Fruit fly (Drosophila melanogaster): ENCODE data around the gene IntS9.

Gene IntS9

DNA sequence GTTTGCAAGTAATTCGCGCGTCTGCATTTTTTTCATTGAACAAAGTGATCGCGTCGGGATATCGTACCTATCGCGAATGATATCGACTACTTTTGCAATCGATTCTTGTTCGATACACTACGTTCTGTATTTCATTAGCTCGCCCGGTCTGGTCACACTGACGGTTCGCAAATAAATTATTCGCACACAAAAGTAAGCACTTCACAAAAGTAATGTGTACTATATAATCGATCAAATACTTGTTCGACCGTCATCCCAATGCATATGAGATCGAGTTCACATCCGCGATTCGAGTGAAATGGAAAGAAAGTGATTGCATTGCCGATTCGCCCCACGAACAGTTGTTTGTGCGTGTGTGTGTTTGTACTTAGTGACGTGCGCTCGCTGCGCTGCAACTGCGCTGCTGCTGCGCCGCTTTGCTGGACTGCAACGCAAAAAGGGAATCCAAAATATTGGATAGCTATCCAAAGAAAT lies 15.1 kb downstream of the IntS9 start, which contains the start of the genes CG5235 and ClC-c:
Gene CG5235, minus strand, starts transcription at position 63 of the 474 bp plus-strand sequence.
Gene ClC-c, plus strand, starts transcription at position 125 of the 474 bp plus-strand sequence.
- TF ChIP-seq CG11617 (GFP tag; optimal IDR thresholded peaks at IDR 0.05): no peak
- TF ChIP-seq Mnt (GFP tag; optimal IDR thresholded peaks at IDR 0.05): peak; percentile 38
- TF ChIP-seq CG7101 (tag; optimal IDR thresholded peaks at IDR 0.05): peak; percentile 43
- peak; percentile 51 for TF ChIP-seq bab1 (GFP tag; optimal IDR thresholded peaks at IDR 0.05)
- TF ChIP-seq cic (GFP tag; optimal IDR thresholded peaks at IDR 0.05): peak; percentile 32
- no peak for TF ChIP-seq kay (GFP tag; ENCODE audit: borderline replicate concordance)
- TF ChIP-seq tj (GFP tag; optimal IDR thresholded peaks at IDR 0.05): peak; percentile 71
- peak; percentile 31 for TF ChIP-seq CG14711 (tag; optimal IDR thresholded peaks at IDR 0.05)

DNA sequence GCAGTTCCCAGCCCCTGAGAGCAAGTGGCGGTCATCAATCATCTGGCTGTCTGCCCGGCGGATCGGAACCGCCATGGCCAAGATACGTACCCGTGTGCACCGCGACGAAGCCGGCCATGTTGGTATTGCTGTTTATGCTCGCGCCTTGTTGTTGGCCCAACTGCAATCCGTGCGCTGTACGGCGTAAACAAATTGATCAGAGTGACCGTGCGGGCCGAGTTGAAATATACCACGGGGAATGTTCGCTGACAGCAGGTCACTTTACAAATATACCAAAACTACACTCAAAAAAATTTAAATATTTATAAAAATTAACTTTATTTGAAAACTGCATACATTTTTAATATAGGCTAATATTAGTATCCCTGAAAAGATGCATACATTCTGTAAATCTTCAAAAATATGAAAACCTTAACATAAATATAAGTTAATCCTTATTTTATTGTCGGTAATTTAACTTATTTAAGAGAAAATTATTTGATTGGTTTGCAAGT lies 18.1 kb downstream of the IntS9 start, which contains the start of gene Tasp1:
Gene Tasp1, minus strand, starts transcription at position 203 of the 494 bp plus-strand sequence.
- TF ChIP-seq kay (GFP tag; ENCODE audit: borderline replicate concordance): no peak
- TF ChIP-seq CG33017 (tag; optimal IDR thresholded peaks at IDR 0.05): peak; percentile 31
- peak; percentile 37 for TF ChIP-seq Mnt (GFP tag; optimal IDR thresholded peaks at IDR 0.05)
- TF ChIP-seq CG7045 (GFP tag; optimal IDR thresholded peaks at IDR 0.05): no peak
- TF ChIP-seq cnc (optimal IDR thresholded peaks at IDR 0.05): no peak
- TF ChIP-seq ovo (GFP tag; optimal IDR thresholded peaks at IDR 0.05): no peak
- peak; percentile 72 for TF ChIP-seq bab1 (GFP tag; optimal IDR thresholded peaks at IDR 0.05)
- no peak for TF ChIP-seq CG5204 (GFP tag; optimal IDR thresholded peaks at IDR 0.05)
- TF ChIP-seq CG7101 (tag; optimal IDR thresholded peaks at IDR 0.05): peak; percentile 59
- TF ChIP-seq Clk (GFP tag; optimal IDR thresholded peaks at IDR 0.05): no peak
- TF ChIP-seq CG14711 (tag; optimal IDR thresholded peaks at IDR 0.05): peak; percentile 44
- TF ChIP-seq Hr96 (GFP tag; optimal IDR thresholded peaks at IDR 0.05): no peak
- no peak for TF ChIP-seq CG12768 (GFP tag; optimal IDR thresholded peaks at IDR 0.05)
- no peak for TF ChIP-seq pad (GFP tag; optimal IDR thresholded peaks at IDR 0.05)
- TF ChIP-seq cic (GFP tag; optimal IDR thresholded peaks at IDR 0.05): no peak
- TF ChIP-seq tj (GFP tag; optimal IDR thresholded peaks at IDR 0.05): peak; percentile 13
- no peak for TF ChIP-seq toe (GFP tag; optimal IDR thresholded peaks at IDR 0.05)
- no peak for TF ChIP-seq CG1620 (GFP tag; optimal IDR thresholded peaks at IDR 0.05)
- TF ChIP-seq Crg-1 (GFP tag; optimal IDR thresholded peaks at IDR 0.05): no peak
- peak; percentile 22 for TF ChIP-seq CG11617 (GFP tag; optimal IDR thresholded peaks at IDR 0.05)

DNA sequence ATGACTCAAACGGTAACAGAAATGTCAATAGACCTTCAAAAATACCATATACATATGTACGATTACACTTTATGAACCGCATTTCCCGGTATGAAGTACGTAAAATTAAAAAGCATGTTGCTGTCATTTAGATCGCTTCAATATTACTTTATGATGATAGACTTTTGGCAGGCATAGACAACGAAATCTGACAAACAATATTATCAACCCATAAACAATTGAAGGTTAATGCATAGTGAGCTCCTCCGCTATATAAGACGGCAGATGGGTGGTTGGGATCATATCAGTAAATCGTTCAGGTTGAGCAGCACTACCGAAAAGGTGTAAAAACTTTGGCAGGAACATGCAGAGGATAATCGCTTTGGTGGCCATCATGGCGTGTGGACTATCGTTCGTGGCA lies 21.7 kb downstream of the IntS9 start, which contains the start of gene CG13075:
Gene CG13075, plus strand, starts transcription at position 301 of the 400 bp plus-strand sequence.
- no peak for TF ChIP-seq CG14711 (tag; optimal IDR thresholded peaks at IDR 0.05)
- TF ChIP-seq Hr96 (GFP tag; optimal IDR thresholded peaks at IDR 0.05): no peak
- no peak for TF ChIP-seq tj (GFP tag; optimal IDR thresholded peaks at IDR 0.05)
- no peak for TF ChIP-seq cnc (optimal IDR thresholded peaks at IDR 0.05)
- TF ChIP-seq CG7045 (GFP tag; optimal IDR thresholded peaks at IDR 0.05): no peak
- no peak for TF ChIP-seq CG1620 (GFP tag; optimal IDR thresholded peaks at IDR 0.05)
- no peak for TF ChIP-seq ovo (GFP tag; optimal IDR thresholded peaks at IDR 0.05)

DNA sequence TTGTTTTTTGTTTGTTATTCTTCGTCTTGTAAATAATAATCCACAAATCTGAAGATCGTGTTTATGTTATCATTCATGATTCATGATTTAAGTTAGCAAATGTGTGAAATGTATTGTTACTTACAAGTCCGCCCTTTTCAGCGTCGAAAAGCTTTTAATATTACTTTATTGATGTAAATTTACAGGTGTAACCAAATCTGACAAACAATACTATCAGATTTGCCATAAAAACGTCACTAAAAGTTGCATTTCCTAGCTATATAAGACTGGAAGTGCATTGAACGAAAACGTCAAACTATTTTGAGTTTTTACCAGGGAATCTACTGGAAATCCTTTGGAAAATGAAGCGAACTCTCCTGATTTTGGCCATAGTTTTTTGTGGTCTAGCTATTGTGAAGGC lies 23.2 kb downstream of the IntS9 start, which contains the start of gene CG33258:
Gene CG33258, plus strand, starts transcription at position 301 of the 400 bp plus-strand sequence.
- TF ChIP-seq bab1 (GFP tag; optimal IDR thresholded peaks at IDR 0.05): no peak
- no peak for TF ChIP-seq tj (GFP tag; optimal IDR thresholded peaks at IDR 0.05)
- no peak for TF ChIP-seq Hr96 (GFP tag; optimal IDR thresholded peaks at IDR 0.05)
- TF ChIP-seq kay (GFP tag; ENCODE audit: borderline replicate concordance): no peak
- no peak for TF ChIP-seq cnc (optimal IDR thresholded peaks at IDR 0.05)
- TF ChIP-seq CG12768 (GFP tag; optimal IDR thresholded peaks at IDR 0.05): no peak
- TF ChIP-seq CG14711 (tag; optimal IDR thresholded peaks at IDR 0.05): no peak
- TF ChIP-seq Crg-1 (GFP tag; optimal IDR thresholded peaks at IDR 0.05): no peak
- no peak for TF ChIP-seq ovo (GFP tag; optimal IDR thresholded peaks at IDR 0.05)
- no peak for TF ChIP-seq CG1620 (GFP tag; optimal IDR thresholded peaks at IDR 0.05)
- no peak for TF ChIP-seq pad (GFP tag; optimal IDR thresholded peaks at IDR 0.05)
- TF ChIP-seq toe (GFP tag; optimal IDR thresholded peaks at IDR 0.05): no peak
- no peak for TF ChIP-seq CG33017 (tag; optimal IDR thresholded peaks at IDR 0.05)

- TF ChIP-seq CG14711 (tag; optimal IDR thresholded peaks at IDR 0.05): no peak
- TF ChIP-seq CG11617 (GFP tag; optimal IDR thresholded peaks at IDR 0.05): peak; percentile 1
- TF ChIP-seq CG12768 (GFP tag; optimal IDR thresholded peaks at IDR 0.05): peak; percentile 3
Observed at dm6 chr3L:16060806-16061600, 44.4 kb downstream of the IntS9 start.

DNA sequence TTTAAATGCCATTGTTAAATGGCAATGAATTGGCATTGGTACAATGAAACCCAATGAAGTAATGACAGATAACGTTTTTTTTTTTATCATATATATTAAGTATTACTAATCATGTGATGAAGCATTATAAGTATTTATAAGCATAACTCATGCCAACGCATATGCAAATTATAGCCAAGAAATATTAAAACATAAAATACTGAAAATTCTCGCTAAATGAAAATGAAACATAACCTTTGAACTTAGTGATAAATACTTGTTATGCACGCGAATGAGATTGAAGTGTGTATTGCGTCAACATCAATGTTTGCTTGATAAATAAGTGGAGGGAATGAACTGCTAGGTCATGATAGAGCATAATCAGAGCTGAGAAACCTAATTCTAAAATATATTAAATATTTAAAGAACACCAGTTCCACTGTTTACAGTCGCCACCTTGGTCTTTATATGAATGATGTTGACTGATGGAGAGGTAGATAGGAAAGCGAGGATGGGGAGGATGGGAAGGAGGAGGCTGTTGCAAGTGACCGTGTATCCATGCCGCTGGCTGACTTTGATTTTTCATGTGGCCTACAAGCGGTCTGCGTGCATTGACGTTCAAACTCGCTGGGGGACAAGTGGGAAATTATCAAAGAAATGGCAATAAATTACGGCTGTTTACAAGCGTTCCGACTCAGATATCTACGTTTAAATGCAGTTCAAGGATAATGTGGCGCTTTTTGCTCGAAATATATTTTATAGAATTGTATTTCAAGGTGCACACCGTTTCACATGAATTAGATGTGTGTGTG lies 49.1 kb downstream of the IntS9 start:
- TF ChIP-seq CG11617 (GFP tag; optimal IDR thresholded peaks at IDR 0.05) (no peak), kay (GFP tag; ENCODE audit: borderline replicate concordance) (peak; percentile 13)

All from whole organism, adult.